Fruit fly (Drosophila melanogaster) whole organism, embryonic: Measurements from ENCODE around the gene Jarid2.

Source experiments
- ATbp ChIP-seq: fragments of 200-800 bp; sonication (Bioruptor generic); optimal IDR thresholded peaks from 2 replicates; lab custom pipeline; 2017; ENCODE audit warnings: missing biosample characterization, mild to moderate bottlenecking, missing genetic modification characterization, missing genetic modification reagents
- Atf3 ChIP-seq: fragments of 200-800 bp; sonication (Bioruptor generic); optimal IDR thresholded peaks from 3 replicates; lab custom pipeline; 2016; ENCODE audit warnings: missing biosample characterization, missing genetic modification characterization
- CG1024 ChIP-seq: fragments of 200-800 bp; sonication (Bioruptor generic); IDR thresholded peaks from 2 replicates; pipeline ENCODE4 v1.3.6; 2022; ENCODE audit warnings: missing biosample characterization, missing genetic modification characterization
- CG11723 ChIP-seq: fragments of 200-800 bp; sonication (Bioruptor generic); optimal IDR thresholded peaks from 2 replicates; lab custom pipeline; 2017; ENCODE audit warnings: missing biosample characterization, mild to moderate bottlenecking, missing genetic modification characterization
- CG12659 ChIP-seq: fragments of 200-800 bp; sonication (Bioruptor generic); optimal IDR thresholded peaks from 3 replicates; lab custom pipeline; 2017; ENCODE audit warnings: mild to moderate bottlenecking, missing biosample characterization, missing genetic modification reagents, missing genetic modification characterization
- CG13123 ChIP-seq: fragments of 200-800 bp; sonication (Bioruptor generic); optimal IDR thresholded peaks from 2 replicates; lab custom pipeline; 2016; ENCODE audit warnings: missing biosample characterization, missing genetic modification characterization
- CG13287 ChIP-seq: fragments of 200-800 bp; sonication (Bioruptor generic); IDR thresholded peaks from 2 replicates; pipeline ENCODE4 v1.3.6; 2022; ENCODE audit warnings: missing biosample characterization, missing genetic modification characterization; ENCODE audit not compliant: partially characterized antibody
- CG14014 ChIP-seq: fragments of 200-800 bp; sonication (Bioruptor generic); IDR thresholded peaks from 2 replicates; pipeline ENCODE4 v1.3.6; 2022; ENCODE audit warnings: missing biosample characterization, missing genetic modification characterization
- CG1529 ChIP-seq: fragments of 200-800 bp; sonication (Bioruptor generic); optimal IDR thresholded peaks from 3 replicates; lab custom pipeline; 2018; ENCODE audit warnings: missing biosample characterization, missing genetic modification characterization
- CG1647 ChIP-seq: fragments of 200-800 bp; sonication (Bioruptor generic); optimal IDR thresholded peaks from 3 replicates; lab custom pipeline; 2016; ENCODE audit warnings: missing biosample characterization, missing genetic modification characterization
- CG16863 ChIP-seq: fragments of 200-800 bp; sonication (Bioruptor generic); optimal IDR thresholded peaks from 3 replicates; lab custom pipeline; 2016; ENCODE audit warnings: missing biosample characterization, missing genetic modification characterization
- CG17612 ChIP-seq: fragments of 200-800 bp; sonication (Bioruptor generic); IDR thresholded peaks from 2 replicates; pipeline ENCODE4 v1.3.6; 2022; ENCODE audit warnings: missing biosample characterization, missing genetic modification characterization
- CG2678 ChIP-seq: fragments of 200-800 bp; sonication (Bioruptor generic); optimal IDR thresholded peaks from 3 replicates; lab custom pipeline; 2019; ENCODE audit warnings: missing biosample characterization, mild to moderate bottlenecking, missing genetic modification characterization, moderate library complexity
- CG30020 ChIP-seq: fragments of 200-800 bp; optimal IDR thresholded peaks from 2 replicates; lab custom pipeline; 2019; ENCODE audit warnings: missing biosample characterization, mild to moderate bottlenecking, missing genetic modification characterization, moderate library complexity
- CG3065 ChIP-seq: fragments of 200-800 bp; sonication (Bioruptor generic); optimal IDR thresholded peaks from 2 replicates; lab custom pipeline; 2016; ENCODE audit warnings: missing biosample characterization, missing genetic modification characterization
- CG31388 ChIP-seq: fragments of 200-800 bp; sonication (Bioruptor generic); optimal IDR thresholded peaks from 2 replicates; lab custom pipeline; 2016; ENCODE audit warnings: missing biosample characterization, missing genetic modification characterization
- CG3281 ChIP-seq: fragments of 200-800 bp; sonication (Bioruptor generic); optimal IDR thresholded peaks from 3 replicates; lab custom pipeline; 2017; ENCODE audit warnings: missing biosample characterization, mild to moderate bottlenecking, missing genetic modification characterization
- CG34376 ChIP-seq: fragments of 200-800 bp; sonication (Bioruptor generic); optimal IDR thresholded peaks from 2 replicates; lab custom pipeline; 2018; ENCODE audit warnings: missing biosample characterization, mild to moderate bottlenecking, missing genetic modification characterization
- CG4707 ChIP-seq: fragments of 200-800 bp; sonication (Bioruptor generic); optimal IDR thresholded peaks from 2 replicates; lab custom pipeline; 2018; ENCODE audit warnings: missing biosample characterization, mild to moderate bottlenecking, missing genetic modification characterization, moderate library complexity
- CG6683 ChIP-seq: fragments of 200-800 bp; sonication (Bioruptor generic); optimal IDR thresholded peaks from 2 replicates; lab custom pipeline; 2017; ENCODE audit warnings: missing biosample characterization, mild to moderate bottlenecking, missing genetic modification characterization, missing genetic modification reagents
- CG7786 ChIP-seq: fragments of 200-800 bp; sonication (Bioruptor generic); optimal IDR thresholded peaks from 2 replicates; lab custom pipeline; 2016; ENCODE audit warnings: missing biosample characterization, missing genetic modification characterization
- CG8089 ChIP-seq: fragments of 200-800 bp; sonication (Bioruptor generic); optimal IDR thresholded peaks from 3 replicates; lab custom pipeline; 2016; ENCODE audit warnings: missing biosample characterization, missing genetic modification characterization
- CrebB ChIP-seq: fragments of 200-800 bp; sonication (Bioruptor generic); optimal IDR thresholded peaks from 3 replicates; lab custom pipeline; 2018; ENCODE audit warnings: missing biosample characterization, mild to moderate bottlenecking, missing genetic modification characterization
- Dbx ChIP-seq: fragments of 200-800 bp; sonication (Bioruptor generic); IDR thresholded peaks from 3 replicates; pipeline ENCODE4 v1.3.6; 2022; ENCODE audit warnings: missing biosample characterization, missing genetic modification characterization
- Dek ChIP-seq: fragments of 200-800 bp; sonication (Bioruptor generic); optimal IDR thresholded peaks from 3 replicates; lab custom pipeline; 2019; ENCODE audit warnings: missing biosample characterization, mild to moderate bottlenecking, missing genetic modification characterization, moderate library complexity
- HLH3B ChIP-seq: fragments of 200-800 bp; sonication (Bioruptor generic); IDR thresholded peaks from 2 replicates; pipeline ENCODE4 v1.3.6; 2022; ENCODE audit warnings: missing biosample characterization, missing genetic modification characterization
- Hr39 ChIP-seq: fragments of >200 bp; optimal IDR thresholded peaks from 2 replicates; lab custom pipeline; 2017
- Lim3 ChIP-seq: fragments of 200-800 bp; sonication (Bioruptor generic); IDR thresholded peaks from 2 replicates; pipeline ENCODE4 v1.3.6; 2022; ENCODE audit warnings: missing biosample characterization, missing genetic modification characterization
- Meics ChIP-seq: fragments of 200-800 bp; sonication (Bioruptor generic); optimal IDR thresholded peaks from 2 replicates; lab custom pipeline; 2017; ENCODE audit warnings: missing biosample characterization, mild to moderate bottlenecking, missing genetic modification characterization
- Mrtf ChIP-seq: fragments of 200-800 bp; sonication (Bioruptor generic); IDR thresholded peaks from 3 replicates; pipeline ENCODE4 v1.3.6; 2022; ENCODE audit warnings: missing biosample characterization, missing genetic modification characterization
- NfI ChIP-seq: fragments of 200-800 bp; sonication (Bioruptor generic); optimal IDR thresholded peaks from 3 replicates; lab custom pipeline; 2018; ENCODE audit warnings: missing biosample characterization, mild to moderate bottlenecking, missing genetic modification characterization, moderate library complexity
- Oli ChIP-seq: fragments of 200-800 bp; sonication (Bioruptor generic); optimal IDR thresholded peaks from 2 replicates; lab custom pipeline; 2018; ENCODE audit warnings: missing biosample characterization, mild to moderate bottlenecking, missing genetic modification characterization, moderate library complexity
- Scr ChIP-seq: fragments of 200-800 bp; sonication (Bioruptor generic); IDR thresholded peaks from 2 replicates; pipeline ENCODE4 v1.3.6; 2022; ENCODE audit warnings: missing biosample characterization, missing genetic modification characterization; ENCODE audit not compliant: partially characterized antibody
- Trl ChIP-seq, 3 experiments: fragments of >200 bp in 2 of 3; fragments of 200-800 bp in 1 of 3; sonication (Bioruptor generic) in 1 of 3; optimal IDR thresholded peaks; 2 replicates in 1 of 3; 3 replicates in 2 of 3; lab custom pipeline; 2016 to 2017; ENCODE audit warnings: missing biosample characterization in 1 of 3, missing genetic modification characterization in 1 of 3
- Vsx1 ChIP-seq: fragments of 200-800 bp; sonication (Bioruptor generic); optimal IDR thresholded peaks from 2 replicates; lab custom pipeline; 2017; ENCODE audit warnings: missing biosample characterization, mild to moderate bottlenecking, missing genetic modification characterization, missing genetic modification reagents
- ap ChIP-seq: fragments of 200-800 bp; sonication (Bioruptor generic); IDR thresholded peaks from 2 replicates; pipeline ENCODE4 v1.3.6; 2022; ENCODE audit warnings: missing biosample characterization, missing genetic modification characterization
- crp ChIP-seq, 2 experiments: fragments of 200-800 bp; sonication (Bioruptor generic); optimal IDR thresholded peaks; 2 replicates in 1 of 2; 3 replicates in 1 of 2; lab custom pipeline; 2017; ENCODE audit warnings: missing biosample characterization in 2 of 2, missing genetic modification characterization in 2 of 2, mild to moderate bottlenecking in 1 of 2, moderate library complexity in 1 of 2
- danr ChIP-seq: fragments of 200-800 bp; sonication (Bioruptor generic); IDR thresholded peaks from 2 replicates; pipeline ENCODE4 v1.3.6; 2022; ENCODE audit warnings: missing biosample characterization, missing genetic modification characterization
- disco-r ChIP-seq: fragments of 200-800 bp; sonication (Bioruptor generic); optimal IDR thresholded peaks from 2 replicates; lab custom pipeline; 2016; ENCODE audit warnings: missing biosample characterization, missing genetic modification characterization
- en ChIP-seq: fragments of 200-800 bp; sonication (Bioruptor generic); optimal IDR thresholded peaks from 2 replicates; lab custom pipeline; 2016; ENCODE audit warnings: missing biosample characterization, missing genetic modification characterization
- gce ChIP-seq: fragments of 200-800 bp; sonication (Bioruptor generic); IDR thresholded peaks from 3 replicates; pipeline ENCODE4 v1.3.6; 2022; ENCODE audit warnings: missing biosample characterization, missing genetic modification characterization
- hth ChIP-seq: fragments of >200 bp; optimal IDR thresholded peaks from 2 replicates; lab custom pipeline; 2017; ENCODE audit warnings: inconsistent platforms
- inv ChIP-seq: fragments of 200-800 bp; sonication (Bioruptor generic); IDR thresholded peaks from 2 replicates; pipeline ENCODE4 v1.3.6; 2022; ENCODE audit warnings: missing biosample characterization, missing genetic modification characterization; ENCODE audit not compliant: partially characterized antibody
- lov ChIP-seq, 2 experiments: fragments of 200-800 bp in 1 of 2; fragments of >200 bp in 1 of 2; sonication (Bioruptor generic) in 1 of 2; IDR thresholded peaks in 1 of 2; optimal IDR thresholded peaks in 1 of 2; 2 replicates in 1 of 2; 3 replicates in 1 of 2; pipeline versions ENCODE4 v1.3.6 to Lab custom; 2017 to 2022; ENCODE audit warnings: missing biosample characterization in 1 of 2, missing genetic modification characterization in 1 of 2
- rib ChIP-seq: fragments of 200-800 bp; sonication (Bioruptor generic); IDR thresholded peaks from 2 replicates; pipeline ENCODE4 v1.3.6; 2022; ENCODE audit warnings: missing biosample characterization, missing genetic modification characterization
- seq ChIP-seq: fragments of 200-800 bp; sonication (Bioruptor generic); IDR thresholded peaks from 2 replicates; pipeline ENCODE4 v1.3.6; 2022; ENCODE audit warnings: missing biosample characterization, missing genetic modification characterization
- sna ChIP-seq: fragments of 200-800 bp; sonication (Bioruptor generic); IDR thresholded peaks from 2 replicates; pipeline ENCODE4 v1.3.6; 2022; ENCODE audit warnings: missing biosample characterization, missing genetic modification characterization; ENCODE audit not compliant: partially characterized antibody
- trh ChIP-seq: fragments of 200-800 bp; sonication (Bioruptor generic); optimal IDR thresholded peaks from 2 replicates; lab custom pipeline; 2016; ENCODE audit warnings: missing biosample characterization, missing genetic modification characterization

Jarid2 gene

dm6 chr3L:9460775-9461491 is 15.9 kb upstream of the Jarid2 start, which contains the start of the genes CG3434 and CG44838 (continued):
- peak; percentile 57 for TF ChIP-seq CG7786 (GFP tag; lab: Kevin White, UChicago)
- TF ChIP-seq CG31388 (GFP tag; lab: Kevin White, UChicago), result peak; percentile 32
- TF ChIP-seq CG14014 (GFP tag; lab: Robert Waterston, UW), result peak; percentile 70
- peak; percentile 71 for TF ChIP-seq CG16863 (GFP tag; lab: Kevin White, UChicago)
- TF ChIP-seq ap (GFP tag; lab: Robert Waterston, UW), result peak; percentile 35; the same call in 1 of the 2 replicates
- no peak for TF ChIP-seq Lim3 (GFP tag; lab: Robert Waterston, UW)
- TF ChIP-seq CG1647, result peak; percentile 67
- no peak for TF ChIP-seq sna (GFP tag; lab: Robert Waterston, UW)
- peak; percentile 15 for TF ChIP-seq trh (GFP tag; lab: Kevin White, UChicago)
- TF ChIP-seq danr (GFP tag; lab: Robert Waterston, UW), result no peak
- TF ChIP-seq CG1024 (GFP tag; lab: Robert Waterston, UW), result 0 out of 2 replicates have a peak, but pooled peaks have one; percentile 38
- TF ChIP-seq ATbp (GFP tag; lab: Kevin White, UChicago), result peak; percentile 55
- no peak for TF ChIP-seq gce (GFP tag; lab: Robert Waterston, UW)
- TF ChIP-seq Dbx (GFP tag; lab: Robert Waterston, UW), result peak; percentile 77; the same call in 2 of the 3 replicates
- no peak for TF ChIP-seq Trl (optimal IDR thresholded peaks at IDR 0.05; lab: Kevin White, UChicago)
- peak; percentile 53 for TF ChIP-seq Trl (GFP tag; optimal IDR thresholded peaks at IDR 0.05; lab: Kevin White, UChicago)
- no peak for TF ChIP-seq CG4707 (GFP tag; lab: Kevin White, UChicago)
- TF ChIP-seq CG2678, result peak; percentile 83
- TF ChIP-seq seq (GFP tag; lab: Robert Waterston, UW), result peak; percentile 55; the same call in 1 of the 2 replicates
- TF ChIP-seq Scr, result peak; percentile 33
- peak; percentile 64 for TF ChIP-seq CG11723 (GFP tag; lab: Kevin White, UChicago)
- no peak for TF ChIP-seq inv
- TF ChIP-seq NfI (GFP tag; lab: Kevin White, UChicago), result peak; percentile 72
- no peak for TF ChIP-seq rib (GFP tag; lab: Robert Waterston, UW)
- peak; percentile 67 for TF ChIP-seq HLH3B (GFP tag; lab: Robert Waterston, UW)
- peak; percentile 90 for TF ChIP-seq CG12659 (GFP tag; lab: Kevin White, UChicago)
- TF ChIP-seq CG3281 (GFP tag; lab: Kevin White, UChicago), result peak; percentile 79
- no peak for TF ChIP-seq CG8089
- TF ChIP-seq CG1529 (GFP tag; lab: Kevin White, UChicago), result peak; percentile 45
- TF ChIP-seq lov (optimal IDR thresholded peaks at IDR 0.05; lab: Kevin White, UChicago), result no peak
- TF ChIP-seq lov (GFP tag; IDR thresholded peaks at IDR 0.05; lab: Robert Waterston, UW), result 0 out of 3 replicates have a peak, but pooled peaks have one; percentile 35
- peak; percentile 73 for TF ChIP-seq Oli (tag; lab: Kevin White, UChicago)
- TF ChIP-seq Mrtf, result peak; percentile 68; the same call in 2 of the 3 replicates
- peak; percentile 51 for TF ChIP-seq CG3065 (GFP tag; lab: Kevin White, UChicago)
- peak; percentile 74 for TF ChIP-seq CG13123 (GFP tag; lab: Kevin White, UChicago)
- no peak for TF ChIP-seq Hr39
- peak; percentile 77 for TF ChIP-seq Dek (tag; lab: Kevin White, UChicago)
- no peak for TF ChIP-seq hth (lab: Kevin White, UChicago)
- no peak for TF ChIP-seq disco-r (GFP tag; lab: Kevin White, UChicago)
- peak; percentile 73 for TF ChIP-seq Atf3 (GFP tag; lab: Kevin White, UChicago)
- TF ChIP-seq CG13287 (GFP tag; lab: Robert Waterston, UW), result peak; percentile 67
- peak; percentile 62 for TF ChIP-seq CG6683 (GFP tag; lab: Kevin White, UChicago)
- TF ChIP-seq CG30020 (tag; lab: Kevin White, UChicago), result peak; percentile 75
- no peak for TF ChIP-seq CG17612 (GFP tag; lab: Robert Waterston, UW)
- peak in 1 of 2 experiments; percentile 55 for TF ChIP-seq crp (GFP tag; optimal IDR thresholded peaks at IDR 0.05; lab: Kevin White, UChicago)
- no peak for TF ChIP-seq en (GFP tag; lab: Kevin White, UChicago)
- peak; percentile 70 for TF ChIP-seq CG34376 (GFP tag; lab: Kevin White, UChicago)
- peak; percentile 82 for TF ChIP-seq Meics (GFP tag; lab: Kevin White, UChicago)
- TF ChIP-seq Vsx1 (GFP tag; lab: Kevin White, UChicago), result peak; percentile 58
- peak; percentile 38 for TF ChIP-seq CrebB (tag; lab: Kevin White, UChicago)
